Fruit fly (Drosophila melanogaster) whole organism, embryonic: ENCODE results near the gene CG8958.

Experiments
- ATbp ChIP-seq: fragments of 200-800 bp; sonication (Bioruptor generic); optimal IDR thresholded peaks from 2 replicates; lab custom pipeline; 2017; ENCODE audit warnings: missing biosample characterization, mild to moderate bottlenecking, missing genetic modification characterization, missing genetic modification reagents
- BEAF-32 ChIP-seq: fragments of 200-800 bp; sonication (Bioruptor generic); optimal IDR thresholded peaks from 3 replicates; lab custom pipeline; 2017; ENCODE audit warnings: missing biosample characterization, missing genetic modification characterization, mild to moderate bottlenecking, moderate library complexity, missing genetic modification reagents
- Blimp-1 ChIP-seq: fragments of 200-800 bp; sonication (Bioruptor generic); optimal IDR thresholded peaks from 3 replicates; lab custom pipeline; 2018; ENCODE audit warnings: missing biosample characterization, missing genetic modification characterization, mild to moderate bottlenecking, moderate library complexity, missing genetic modification reagents
- CG10274 ChIP-seq: fragments of 200-800 bp; sonication (Bioruptor generic); optimal IDR thresholded peaks from 3 replicates; lab custom pipeline; 2017; ENCODE audit warnings: missing biosample characterization, mild to moderate bottlenecking, missing genetic modification characterization
- CG10321 ChIP-seq: fragments of 200-800 bp; sonication (Bioruptor generic); IDR thresholded peaks from 2 replicates; pipeline ENCODE4 v1.3.6; 2022; ENCODE audit warnings: missing biosample characterization, missing genetic modification characterization
- CG12071 ChIP-seq: fragments of 200-800 bp; sonication (Bioruptor generic); optimal IDR thresholded peaks from 3 replicates; lab custom pipeline; 2018; ENCODE audit warnings: missing biosample characterization, mild to moderate bottlenecking, missing genetic modification characterization
- CG12219 ChIP-seq: fragments of 200-800 bp; sonication (Bioruptor generic); optimal IDR thresholded peaks from 3 replicates; lab custom pipeline; 2018; ENCODE audit warnings: missing biosample characterization, mild to moderate bottlenecking, missing genetic modification characterization
- CG14860 ChIP-seq: fragments of 200-800 bp; sonication (Bioruptor generic); IDR thresholded peaks from 3 replicates; pipeline ENCODE4 v1.3.6; 2022; ENCODE audit warnings: missing biosample characterization, missing genetic modification characterization; ENCODE audit not compliant: partially characterized antibody
- CG1529 ChIP-seq: fragments of 200-800 bp; sonication (Bioruptor generic); optimal IDR thresholded peaks from 3 replicates; lab custom pipeline; 2018; ENCODE audit warnings: missing biosample characterization, missing genetic modification characterization
- CG17385 ChIP-seq: fragments of 200-800 bp; sonication (Bioruptor generic); optimal IDR thresholded peaks from 3 replicates; lab custom pipeline; 2018; ENCODE audit warnings: missing biosample characterization, mild to moderate bottlenecking, missing genetic modification characterization
- CG17829 ChIP-seq: fragments of 200-800 bp; optimal IDR thresholded peaks from 2 replicates; lab custom pipeline; 2019; ENCODE audit warnings: missing biosample characterization, mild to moderate bottlenecking, missing genetic modification characterization, moderate library complexity
- CG18262 ChIP-seq: fragments of 200-800 bp; optimal IDR thresholded peaks from 3 replicates; lab custom pipeline; 2019; ENCODE audit warnings: missing biosample characterization, mild to moderate bottlenecking, missing genetic modification characterization, moderate library complexity
- CG18476 ChIP-seq: fragments of 200-800 bp; sonication (Bioruptor generic); optimal IDR thresholded peaks from 2 replicates; lab custom pipeline; 2016; ENCODE audit warnings: missing biosample characterization, mild to moderate bottlenecking, missing genetic modification characterization
- CG2712 ChIP-seq: fragments of 200-800 bp; optimal IDR thresholded peaks from 3 replicates; lab custom pipeline; 2019; ENCODE audit warnings: missing biosample characterization, mild to moderate bottlenecking, missing genetic modification characterization, moderate library complexity
- CG4282 ChIP-seq: fragments of 200-800 bp; sonication (Bioruptor generic); optimal IDR thresholded peaks from 2 replicates; lab custom pipeline; 2016; ENCODE audit warnings: missing biosample characterization, missing genetic modification characterization
- CG6683 ChIP-seq: fragments of 200-800 bp; sonication (Bioruptor generic); optimal IDR thresholded peaks from 2 replicates; lab custom pipeline; 2017; ENCODE audit warnings: missing biosample characterization, mild to moderate bottlenecking, missing genetic modification characterization, missing genetic modification reagents
- CG9215 ChIP-seq: fragments of 200-800 bp; sonication (Bioruptor generic); IDR thresholded peaks from 2 replicates; pipeline ENCODE4 v1.3.6; 2022; ENCODE audit warnings: missing biosample characterization, missing genetic modification characterization
- CG9609 ChIP-seq: fragments of 200-800 bp; sonication (Bioruptor generic); optimal IDR thresholded peaks from 3 replicates; lab custom pipeline; 2016; ENCODE audit warnings: missing biosample characterization, missing genetic modification characterization
- CoRest ChIP-seq: fragments of 200-800 bp; sonication (Bioruptor generic); optimal IDR thresholded peaks from 3 replicates; lab custom pipeline; 2018; ENCODE audit warnings: missing biosample characterization, mild to moderate bottlenecking, missing genetic modification characterization, moderate library complexity
- D ChIP-seq, 2 experiments: fragments of 200-800 bp in 1 of 2; fragments of >200 bp in 1 of 2; sonication (Bioruptor generic) in 1 of 2; optimal IDR thresholded peaks; 2 replicates in 1 of 2; 3 replicates in 1 of 2; lab custom pipeline; 2017; ENCODE audit warnings: mild to moderate bottlenecking in 1 of 2, missing biosample characterization in 1 of 2, missing genetic modification characterization in 1 of 2, missing genetic modification reagents in 1 of 2
- Dip2 ChIP-seq: fragments of 200-800 bp; sonication (Bioruptor generic); IDR thresholded peaks from 2 replicates; pipeline ENCODE4 v1.3.6; 2022; ENCODE audit warnings: missing biosample characterization, missing genetic modification characterization
- Dp ChIP-seq: fragments of 200-800 bp; sonication (Bioruptor generic); optimal IDR thresholded peaks from 2 replicates; lab custom pipeline; 2018; ENCODE audit warnings: missing biosample characterization, mild to moderate bottlenecking, missing genetic modification characterization, moderate library complexity
- ERR ChIP-seq: fragments of 200-800 bp; sonication (Bioruptor generic); optimal IDR thresholded peaks from 2 replicates; lab custom pipeline; 2016; ENCODE audit warnings: missing biosample characterization, missing genetic modification characterization
- Fer2 ChIP-seq: fragments of 200-800 bp; sonication (Bioruptor generic); optimal IDR thresholded peaks from 2 replicates; lab custom pipeline; 2018; ENCODE audit warnings: missing biosample characterization, mild to moderate bottlenecking, missing genetic modification characterization, moderate library complexity
- Mes4 ChIP-seq: fragments of 200-800 bp; sonication (Bioruptor generic); optimal IDR thresholded peaks from 2 replicates; lab custom pipeline; 2016; ENCODE audit warnings: missing biosample characterization, missing genetic modification characterization
- Oli ChIP-seq: fragments of 200-800 bp; sonication (Bioruptor generic); optimal IDR thresholded peaks from 2 replicates; lab custom pipeline; 2018; ENCODE audit warnings: missing biosample characterization, mild to moderate bottlenecking, missing genetic modification characterization, moderate library complexity
- Opbp ChIP-seq: fragments of 200-800 bp; sonication (Bioruptor generic); IDR thresholded peaks from 3 replicates; pipeline ENCODE4 v1.3.6; 2022; ENCODE audit warnings: missing biosample characterization, missing genetic modification characterization; ENCODE audit not compliant: partially characterized antibody
- Spps ChIP-seq: fragments of 200-800 bp; sonication (Bioruptor generic); optimal IDR thresholded peaks from 2 replicates; lab custom pipeline; 2018; ENCODE audit warnings: missing biosample characterization, mild to moderate bottlenecking, missing genetic modification characterization
- cg ChIP-seq: fragments of 200-800 bp; sonication (Bioruptor generic); optimal IDR thresholded peaks from 3 replicates; lab custom pipeline; 2019; ENCODE audit warnings: missing biosample characterization, mild to moderate bottlenecking, missing genetic modification characterization, moderate library complexity
- da ChIP-seq: fragments of 200-800 bp; sonication (Bioruptor generic); optimal IDR thresholded peaks from 2 replicates; lab custom pipeline; 2016; ENCODE audit warnings: missing biosample characterization, missing genetic modification characterization
- dan ChIP-seq: fragments of 200-800 bp; sonication (Bioruptor generic); IDR thresholded peaks from 2 replicates; pipeline ENCODE4 v1.3.6; 2022; ENCODE audit warnings: missing biosample characterization, missing genetic modification characterization
- dmrt11E ChIP-seq: fragments of 200-800 bp; sonication (Bioruptor generic); optimal IDR thresholded peaks from 3 replicates; lab custom pipeline; 2018; ENCODE audit warnings: missing biosample characterization, mild to moderate bottlenecking, missing genetic modification characterization, moderate library complexity
- gsb-n ChIP-seq: fragments of 200-800 bp; sonication (Bioruptor generic); optimal IDR thresholded peaks from 3 replicates; lab custom pipeline; 2018; ENCODE audit warnings: missing biosample characterization, mild to moderate bottlenecking, missing genetic modification characterization
- hkb ChIP-seq, 2 experiments: fragments of 200-800 bp in 1 of 2; fragments of >200 bp in 1 of 2; sonication (Bioruptor generic) in 1 of 2; IDR thresholded peaks in 1 of 2; optimal IDR thresholded peaks in 1 of 2; 2 replicates each; pipeline versions ENCODE4 v1.3.6 to Lab custom; 2017 to 2022; ENCODE audit warnings: missing biosample characterization in 1 of 2, missing genetic modification characterization in 1 of 2
- mam ChIP-seq: fragments of 200-800 bp; sonication (Bioruptor generic); optimal IDR thresholded peaks from 3 replicates; lab custom pipeline; 2016; ENCODE audit warnings: missing biosample characterization, missing genetic modification characterization
- mirr ChIP-seq: fragments of 200-800 bp; sonication (Bioruptor generic); optimal IDR thresholded peaks from 3 replicates; lab custom pipeline; 2018; ENCODE audit warnings: missing biosample characterization, mild to moderate bottlenecking, missing genetic modification characterization
- nerfin-2 ChIP-seq: fragments of 200-800 bp; sonication (Bioruptor generic); IDR thresholded peaks from 2 replicates; pipeline ENCODE4 v1.3.6; 2022; ENCODE audit warnings: missing biosample characterization, missing genetic modification characterization; ENCODE audit not compliant: partially characterized antibody
- odd ChIP-seq: fragments of 200-800 bp; sonication (Bioruptor generic); optimal IDR thresholded peaks from 2 replicates; lab custom pipeline; 2017; ENCODE audit warnings: missing biosample characterization, mild to moderate bottlenecking, missing genetic modification characterization
- pan ChIP-seq, 4 experiments: fragments of >200 bp in 3 of 4; fragments of 200-800 bp in 1 of 4; sonication (Bioruptor generic) in 1 of 4; optimal IDR thresholded peaks in 3 of 4; IDR thresholded peaks in 1 of 4; 2 replicates each; pipeline versions ENCODE4 v1.3.6 to Lab custom; 2017 to 2022; ENCODE audit warnings: missing biosample characterization in 2 of 4, missing genetic modification characterization in 2 of 4, mixed read lengths in 1 of 4
- pb ChIP-seq: fragments of 200-800 bp; sonication (Bioruptor generic); optimal IDR thresholded peaks from 3 replicates; lab custom pipeline; 2016; ENCODE audit warnings: missing biosample characterization, missing genetic modification characterization
- pho ChIP-seq: fragments of 200-800 bp; sonication (Bioruptor generic); optimal IDR thresholded peaks from 2 replicates; lab custom pipeline; 2016; ENCODE audit warnings: missing biosample characterization, missing genetic modification characterization
- pros ChIP-seq: fragments of 200-800 bp; sonication (Bioruptor generic); optimal IDR thresholded peaks from 3 replicates; lab custom pipeline; 2019; ENCODE audit warnings: missing biosample characterization, mild to moderate bottlenecking, missing genetic modification characterization, moderate library complexity
- repo ChIP-seq: fragments of 200-800 bp; sonication (Bioruptor generic); optimal IDR thresholded peaks from 2 replicates; lab custom pipeline; 2016; ENCODE audit warnings: missing biosample characterization, missing genetic modification characterization
- sim ChIP-seq: fragments of 200-800 bp; sonication (Bioruptor generic); IDR thresholded peaks from 2 replicates; pipeline ENCODE4 v1.3.6; 2022; ENCODE audit warnings: missing biosample characterization, missing genetic modification characterization
- sob ChIP-seq: fragments of 200-800 bp; sonication (Bioruptor generic); IDR thresholded peaks from 2 replicates; pipeline ENCODE4 v1.3.6; 2022; ENCODE audit warnings: missing biosample characterization, missing genetic modification characterization
- sqz ChIP-seq: fragments of 200-800 bp; sonication (Bioruptor generic); optimal IDR thresholded peaks from 3 replicates; lab custom pipeline; 2018; ENCODE audit warnings: missing biosample characterization, mild to moderate bottlenecking, missing genetic modification characterization
- twi ChIP-seq: fragments of 200-800 bp; optimal IDR thresholded peaks from 2 replicates; lab custom pipeline; 2019; ENCODE audit warnings: missing biosample characterization, mild to moderate bottlenecking, missing genetic modification characterization, moderate library complexity

CG8958 gene

dm6 chrX:16102338-16103218 is 19.5 kb downstream of the CG8958 start (continued):
- TF ChIP-seq D (optimal IDR thresholded peaks at IDR 0.05; lab: Kevin White, UChicago) = no peak
- no peak for TF ChIP-seq D (GFP tag; optimal IDR thresholded peaks at IDR 0.05; lab: Kevin White, UChicago)
- no peak for TF ChIP-seq CG14860 (GFP tag; lab: Robert Waterston, UW)
- no peak for TF ChIP-seq CG10321 (GFP tag; lab: Robert Waterston, UW)
- TF ChIP-seq ERR = no peak
- TF ChIP-seq Spps (tag; lab: Kevin White, UChicago) = no peak
- TF ChIP-seq Opbp = no peak
- TF ChIP-seq odd (GFP tag; lab: Kevin White, UChicago) = no peak
- no peak for TF ChIP-seq sim (GFP tag; lab: Robert Waterston, UW)
- TF ChIP-seq CG6683 (GFP tag; lab: Kevin White, UChicago) = no peak
- TF ChIP-seq BEAF-32 (GFP tag; lab: Kevin White, UChicago) = no peak
- no peak for TF ChIP-seq CG12219 (GFP tag; lab: Kevin White, UChicago)
- no peak for TF ChIP-seq da
- no peak for TF ChIP-seq dan (GFP tag; lab: Robert Waterston, UW)
- no peak for TF ChIP-seq CG1529 (GFP tag; lab: Kevin White, UChicago)
- no peak for TF ChIP-seq repo (GFP tag; lab: Kevin White, UChicago)
- TF ChIP-seq Dp = no peak
- TF ChIP-seq pan (optimal IDR thresholded peaks at IDR 0.05; lab: Kevin White, UChicago) = no peak
- TF ChIP-seq pan (GFP tag; optimal IDR thresholded peaks at IDR 0.05 in 1 of 2, IDR thresholded peaks at IDR 0.05 in 1 of 2) = peak in 1 of 2 experiments; percentile 35
- no peak for TF ChIP-seq CG4282 (GFP tag; lab: Kevin White, UChicago)
- no peak for TF ChIP-seq Fer2
- no peak for TF ChIP-seq CG18262 (tag; lab: Kevin White, UChicago)
- peak; percentile 17 for TF ChIP-seq CoRest (tag; lab: Kevin White, UChicago)
- no peak for TF ChIP-seq CG12071
- TF ChIP-seq CG17829 (tag; lab: Kevin White, UChicago) = no peak
- TF ChIP-seq nerfin-2 (GFP tag; lab: Robert Waterston, UW) = no peak
- peak; percentile 25 for TF ChIP-seq mirr (GFP tag; lab: Kevin White, UChicago)
- TF ChIP-seq CG10274 (GFP tag; lab: Kevin White, UChicago) = peak; percentile 52
- TF ChIP-seq Mes4 = no peak
- no peak for TF ChIP-seq CG17385
- no peak for TF ChIP-seq hkb (optimal IDR thresholded peaks at IDR 0.05; lab: Kevin White, UChicago)
- TF ChIP-seq hkb (GFP tag; IDR thresholded peaks at IDR 0.05; lab: Robert Waterston, UW) = no peak
- no peak for TF ChIP-seq Dip2 (GFP tag; lab: Robert Waterston, UW)
- TF ChIP-seq pho (GFP tag; lab: Kevin White, UChicago) = peak; percentile 0
- TF ChIP-seq gsb-n (tag; lab: Kevin White, UChicago) = no peak
- no peak for TF ChIP-seq ATbp (GFP tag; lab: Kevin White, UChicago)
- TF ChIP-seq CG9215 (GFP tag; lab: Robert Waterston, UW) = no peak
- no peak for TF ChIP-seq Blimp-1
- TF ChIP-seq cg (GFP tag; lab: Kevin White, UChicago) = peak; percentile 6
- TF ChIP-seq Oli (tag; lab: Kevin White, UChicago) = no peak
- no peak for TF ChIP-seq CG9609
- TF ChIP-seq dmrt11E (tag; lab: Kevin White, UChicago) = no peak
- TF ChIP-seq pros (GFP tag; lab: Kevin White, UChicago) = no peak
- TF ChIP-seq sqz (GFP tag; lab: Kevin White, UChicago) = no peak
- 0 out of 2 replicates have a peak, but pooled peaks have one; percentile 31 for TF ChIP-seq sob (GFP tag; lab: Robert Waterston, UW)
- TF ChIP-seq CG18476 (GFP tag; lab: Kevin White, UChicago) = no peak
- TF ChIP-seq pb (GFP tag; lab: Kevin White, UChicago) = no peak
- TF ChIP-seq twi (tag; lab: Kevin White, UChicago) = no peak
- peak; percentile 58 for TF ChIP-seq mam (GFP tag; lab: Kevin White, UChicago)
- TF ChIP-seq CG2712 (tag; lab: Kevin White, UChicago) = no peak
